Worm (Caenorhabditis elegans): ENCODE data around the gene del-5.

- no peak for TF ChIP-seq nhr-237 (tag; optimal IDR thresholded peaks at IDR 0.05)
- TF ChIP-seq snpc-1.2 (GFP tag; IDR thresholded peaks at IDR 0.05) = no peak
- TF ChIP-seq sdz-12 (GFP tag; optimal IDR thresholded peaks at IDR 0.05) = no peak
- no peak for TF ChIP-seq mep-1 (tag; optimal IDR thresholded peaks at IDR 0.05)
- TF ChIP-seq ama-1 (optimal IDR thresholded peaks at IDR 0.05) = no peak
- TF ChIP-seq Y48G9A.11 (GFP tag; IDR thresholded peaks at IDR 0.05) = no peak
- no peak for TF ChIP-seq fos-1 (tag; optimal IDR thresholded peaks at IDR 0.05)
- TF ChIP-seq rbr-2 (tag; optimal IDR thresholded peaks at IDR 0.05) = no peak
These were observed 2.6 kb upstream of the del-5 start, which contains the start of gene F58A3.4 for ce11 chrX:11010565-11010964.

All from whole organism, L4 larva.